Worm (Caenorhabditis elegans) whole organism, L4 larva: Measurements from ENCODE around the gene phat-7.

Experiments
- D1046.2 ChIP-seq: fragments of 200-800 bp; sonication (Bioruptor generic); IDR thresholded peaks from 2 replicates; pipeline ENCODE4 v1.3.6; 2022; ENCODE audit warnings: missing genetic modification characterization, missing compliant biosample characterization
- F10B5.3 ChIP-seq: sonication (generic microtip); optimal IDR thresholded peaks from 2 replicates; lab custom pipeline; 2016; ENCODE audit warnings: mild to moderate bottlenecking, missing genetic modification characterization, missing compliant biosample characterization
- F37D6.2 ChIP-seq: sonication (generic microtip); optimal IDR thresholded peaks from 2 replicates; lab custom pipeline; 2016; ENCODE audit warnings: mild to moderate bottlenecking, missing genetic modification characterization, missing compliant biosample characterization
- R02D3.7 ChIP-seq: fragments of 150-350 bp; sonication (generic microtip); optimal IDR thresholded peaks from 3 replicates; lab custom pipeline; 2014; ENCODE audit warnings: missing biosample characterization, missing genetic modification characterization
- T20F7.1 ChIP-seq: fragments of 200-800 bp; sonication (Bioruptor generic); optimal IDR thresholded peaks from 2 replicates; lab custom pipeline; 2018; ENCODE audit warnings: mild to moderate bottlenecking, missing genetic modification characterization, missing compliant biosample characterization
- Y48G9A.11 ChIP-seq: fragments of 200-800 bp; sonication (Bioruptor generic); IDR thresholded peaks from 2 replicates; pipeline ENCODE4 v1.3.6; 2022; ENCODE audit warnings: missing genetic modification reagents, missing genetic modification characterization, missing compliant biosample characterization
- Y5F2A.4 ChIP-seq: fragments of 200-800 bp; sonication (Bioruptor generic); optimal IDR thresholded peaks from 2 replicates; lab custom pipeline; 2018; ENCODE audit warnings: mild to moderate bottlenecking, missing genetic modification characterization, missing compliant biosample characterization
- ZK337.2 ChIP-seq: fragments of 200-800 bp; sonication (Bioruptor generic); IDR thresholded peaks from 2 replicates; pipeline ENCODE4 v1.3.6; 2022; ENCODE audit warnings: missing genetic modification reagents, missing genetic modification characterization, missing compliant biosample characterization
- aha-1 ChIP-seq: fragments of 150-350 bp; peaks from one replicate; lab custom pipeline; 2014; ENCODE audit warnings: missing biosample characterization, missing genetic modification characterization
- attf-4 ChIP-seq: sonication (generic microtip); optimal IDR thresholded peaks from 3 replicates; lab custom pipeline; 2017; ENCODE audit warnings: missing biosample characterization, missing genetic modification characterization
- ceh-28 ChIP-seq: fragments of 150-350 bp; optimal IDR thresholded peaks from 2 replicates; lab custom pipeline; 2014; ENCODE audit warnings: missing biosample characterization, missing genetic modification reagents, missing genetic modification characterization
- ceh-32 ChIP-seq: sonication (generic microtip); optimal IDR thresholded peaks from 2 replicates; lab custom pipeline; 2016; ENCODE audit warnings: mild to moderate bottlenecking, missing genetic modification characterization, missing compliant biosample characterization; ENCODE audit not compliant: poor library complexity
- ceh-44 ChIP-seq: fragments of 200-800 bp; sonication (Bioruptor generic); IDR thresholded peaks from 2 replicates; pipeline ENCODE4 v1.3.6; 2022; ENCODE audit warnings: missing genetic modification reagents, missing genetic modification characterization, missing compliant biosample characterization
- ceh-82 ChIP-seq: sonication (generic microtip); optimal IDR thresholded peaks from 2 replicates; lab custom pipeline; 2017; ENCODE audit warnings: missing biosample characterization, missing genetic modification characterization
- cey-2 ChIP-seq: sonication (generic microtip); optimal IDR thresholded peaks from 3 replicates; lab custom pipeline; 2017; ENCODE audit warnings: missing genetic modification characterization, mild to moderate bottlenecking, missing compliant biosample characterization, antibody characterized with exemption, borderline replicate concordance; ENCODE audit not compliant: insufficient read depth
- ctbp-1 ChIP-seq: fragments of 200-800 bp; sonication (Bioruptor generic); IDR thresholded peaks from 2 replicates; pipeline ENCODE4 v1.3.6; 2022; ENCODE audit warnings: missing genetic modification reagents, missing genetic modification characterization, missing compliant biosample characterization
- daf-12 ChIP-seq: fragments of 150-350 bp; optimal IDR thresholded peaks from 2 replicates; lab custom pipeline; 2014; ENCODE audit warnings: missing biosample characterization, missing genetic modification reagents, missing genetic modification characterization
- dmd-6 ChIP-seq: fragments of 200-800 bp; sonication (Bioruptor generic); IDR thresholded peaks from 2 replicates; pipeline ENCODE4 v1.3.6; 2022; ENCODE audit warnings: missing genetic modification reagents, missing genetic modification characterization, missing compliant biosample characterization
- dmd-8 ChIP-seq: fragments of 200-800 bp; sonication (Bioruptor generic); IDR thresholded peaks from 2 replicates; pipeline ENCODE4 v1.3.6; 2022; ENCODE audit warnings: missing genetic modification characterization, missing compliant biosample characterization
- dmd-9 ChIP-seq: fragments of 200-800 bp; sonication (Bioruptor generic); IDR thresholded peaks from 2 replicates; pipeline ENCODE4 v1.3.6; 2022; ENCODE audit warnings: missing genetic modification reagents, missing genetic modification characterization, missing compliant biosample characterization
- dpl-1 ChIP-seq: fragments of 150-350 bp; optimal IDR thresholded peaks from 2 replicates; lab custom pipeline; 2014; ENCODE audit warnings: missing biosample characterization, missing genetic modification reagents, missing genetic modification characterization
- egl-27 ChIP-seq: sonication (generic microtip); optimal IDR thresholded peaks from 3 replicates; lab custom pipeline; 2017; ENCODE audit warnings: missing biosample characterization, missing genetic modification reagents, missing genetic modification characterization
- fkh-10 ChIP-seq: fragments of 150-350 bp; optimal IDR thresholded peaks from 2 replicates; lab custom pipeline; 2014; ENCODE audit warnings: missing biosample characterization, missing genetic modification reagents, missing genetic modification characterization
- gei-8 ChIP-seq: fragments of 200-800 bp; sonication (Bioruptor generic); optimal IDR thresholded peaks from 2 replicates; lab custom pipeline; 2018; ENCODE audit warnings: mild to moderate bottlenecking, missing genetic modification characterization, missing compliant biosample characterization
- hmg-1.1 ChIP-seq: fragments of 200-800 bp; sonication (Bioruptor generic); IDR thresholded peaks from 2 replicates; pipeline ENCODE4 v1.3.6; 2022; ENCODE audit warnings: missing genetic modification reagents, missing genetic modification characterization, missing compliant biosample characterization
- lin-13 ChIP-seq: fragments of 150-350 bp; optimal IDR thresholded peaks from 2 replicates; lab custom pipeline; 2014; ENCODE audit warnings: missing biosample characterization, missing genetic modification reagents, missing genetic modification characterization
- lin-29 ChIP-seq: fragments of 200-800 bp; sonication (Bioruptor generic); IDR thresholded peaks from 2 replicates; pipeline ENCODE4 v1.3.6; 2022; ENCODE audit warnings: missing genetic modification reagents, missing genetic modification characterization, missing compliant biosample characterization
- lin-38 ChIP-seq: fragments of 200-800 bp; sonication (Bioruptor generic); IDR thresholded peaks from 2 replicates; pipeline ENCODE4 v1.3.6; 2022; ENCODE audit warnings: missing genetic modification reagents, missing genetic modification characterization, missing compliant biosample characterization
- lin-39 ChIP-seq: fragments of 150-350 bp; optimal IDR thresholded peaks from 2 replicates; lab custom pipeline; 2014; ENCODE audit warnings: missing biosample characterization, missing genetic modification reagents, missing genetic modification characterization
- lsy-2 ChIP-seq, 2 experiments: fragments of 150-350 bp in 1 of 2; sonication (generic microtip) in 1 of 2; optimal IDR thresholded peaks; 2 replicates each; lab custom pipeline; 2014 to 2017; ENCODE audit warnings: missing biosample characterization in 2 of 2, missing genetic modification characterization in 2 of 2
- madf-5 ChIP-seq, 2 experiments: fragments of 200-800 bp; sonication (Bioruptor generic); IDR thresholded peaks; 2 replicates each; pipeline ENCODE4 v1.3.6; 2022; ENCODE audit warnings: missing compliant biosample characterization in 2 of 2, missing genetic modification characterization in 2 of 2
- mep-1 ChIP-seq: fragments of 150-350 bp; sonication (generic microtip); optimal IDR thresholded peaks from 3 replicates; lab custom pipeline; 2014; ENCODE audit warnings: missing biosample characterization, missing genetic modification characterization
- nhr-10 ChIP-seq: fragments of 150-350 bp; optimal IDR thresholded peaks from 2 replicates; lab custom pipeline; 2014; ENCODE audit warnings: missing biosample characterization, missing genetic modification characterization
- nhr-11 ChIP-seq: fragments of 150-350 bp; optimal IDR thresholded peaks from 2 replicates; lab custom pipeline; 2014; ENCODE audit warnings: missing biosample characterization, missing genetic modification characterization
- nhr-237 ChIP-seq: sonication (generic microtip); optimal IDR thresholded peaks from 2 replicates; lab custom pipeline; 2017; ENCODE audit warnings: missing biosample characterization, missing genetic modification characterization
- nhr-76 ChIP-seq: fragments of 150-350 bp; optimal IDR thresholded peaks from 2 replicates; lab custom pipeline; 2014; ENCODE audit warnings: missing biosample characterization, missing genetic modification characterization
- nhr-77 ChIP-seq: fragments of 150-350 bp; optimal IDR thresholded peaks from 2 replicates; lab custom pipeline; 2014; ENCODE audit warnings: missing biosample characterization, missing genetic modification characterization
- pha-4 ChIP-seq, 2 experiments: fragments of 150-350 bp in 1 of 2; fragments of 200-800 bp in 1 of 2; sonication (Bioruptor generic) in 1 of 2; IDR thresholded peaks in 1 of 2; optimal IDR thresholded peaks in 1 of 2; 2 replicates each; pipeline versions ENCODE4 v1.3.6 to Lab custom; 2014 to 2022; ENCODE audit warnings: missing genetic modification characterization in 2 of 2, missing genetic modification reagents in 2 of 2, missing biosample characterization in 1 of 2, missing compliant biosample characterization in 1 of 2
- pqm-1 ChIP-seq: sonication (generic microtip); optimal IDR thresholded peaks from 2 replicates; lab custom pipeline; 2017; ENCODE audit warnings: missing biosample characterization, missing genetic modification characterization
- rbr-2 ChIP-seq: sonication (generic microtip); optimal IDR thresholded peaks from 2 replicates; lab custom pipeline; 2016; ENCODE audit warnings: missing genotype, missing genetic modification characterization, missing compliant biosample characterization
- skn-1 ChIP-seq: fragments of 150-350 bp; optimal IDR thresholded peaks from 2 replicates; lab custom pipeline; 2014; ENCODE audit warnings: missing biosample characterization, missing genetic modification characterization
- vab-7 ChIP-seq: fragments of 200-800 bp; sonication (Bioruptor generic); IDR thresholded peaks from 2 replicates; pipeline ENCODE4 v1.3.6; 2022; ENCODE audit warnings: missing genetic modification reagents, missing genetic modification characterization, missing compliant biosample characterization
- ztf-7 ChIP-seq: fragments of 150-350 bp; optimal IDR thresholded peaks from 2 replicates; lab custom pipeline; 2014; ENCODE audit warnings: missing biosample characterization, missing genetic modification characterization

The phat-7 gene

DNA sequence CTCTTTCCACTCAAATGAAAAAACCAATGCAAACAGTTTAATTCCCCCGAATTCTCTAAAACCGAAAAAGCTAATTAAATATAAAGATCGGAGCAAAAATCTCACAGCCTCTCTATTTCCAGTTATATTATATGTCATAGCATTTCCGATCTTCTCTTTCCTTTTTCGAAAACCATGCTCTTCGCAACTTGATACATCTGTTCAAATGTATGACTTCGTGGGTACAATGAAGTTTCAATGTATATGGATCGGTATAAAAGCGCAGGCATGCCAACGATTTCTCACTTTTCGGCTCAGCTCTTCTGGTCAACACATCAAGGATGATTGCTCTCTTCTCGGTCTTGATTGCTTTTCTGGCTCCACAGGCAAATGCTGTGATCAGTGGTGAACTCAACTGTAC is at the start of gene phat-7:
Gene phat-7, plus strand, starts transcription at position 301 of the 400 bp plus-strand sequence.
- TF ChIP-seq hmg-1.1 (GFP tag; lab: Robert Waterston, UW) (no peak), pqm-1 (tag; lab: Kevin White, UChicago) (no peak), F37D6.2 (tag; lab: Kevin White, UChicago) (no peak), lin-29 (GFP tag; lab: Robert Waterston, UW) (no peak), lsy-2 (tag; optimal IDR thresholded peaks at IDR 0.05; lab: Kevin White, UChicago) (no peak), dmd-9 (GFP tag; lab: Robert Waterston, UW) (no peak), nhr-10 (tag; lab: Kevin White, UChicago) (no peak), attf-4 (tag; lab: Kevin White, UChicago) (no peak), nhr-11 (tag; lab: Kevin White, UChicago) (no peak), dpl-1 (GFP tag; lab: Kevin White, UChicago) (no peak), ceh-32 (tag; lab: Kevin White, UChicago) (no peak), nhr-76 (tag; lab: Kevin White, UChicago) (no peak), cey-2 (tag; lab: Kevin White, UChicago) (no peak), dmd-8 (GFP tag; lab: Robert Waterston, UW) (no peak), ztf-7 (tag; lab: Kevin White, UChicago) (no peak), T20F7.1 (no peak), F10B5.3 (no peak)

DNA sequence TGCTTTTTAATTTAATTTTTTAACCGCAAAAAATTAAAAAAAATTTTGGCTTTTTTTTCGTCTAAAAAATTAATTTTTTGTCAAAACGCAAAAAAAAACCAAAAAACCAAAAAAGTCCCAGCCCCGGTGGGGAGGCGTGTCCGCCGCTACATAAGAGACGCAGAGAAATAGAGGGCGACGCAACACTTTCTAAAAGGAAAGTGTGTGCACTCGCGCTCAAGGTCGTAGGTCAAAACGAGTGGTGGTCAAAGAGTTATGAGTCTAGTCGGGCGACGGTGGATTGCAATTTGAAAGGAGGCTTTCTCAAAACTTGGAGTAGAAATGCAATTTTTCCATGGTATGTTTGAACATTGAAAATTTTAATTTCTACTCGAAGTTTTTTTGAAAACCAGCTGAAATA is 41.6 kb upstream of the phat-7 start:
- TF ChIP-seq R02D3.7 (tag; lab: Kevin White, UChicago) (no peak), lin-13 (GFP tag; lab: Kevin White, UChicago) (no peak), ceh-28 (no peak), nhr-77 (tag; lab: Kevin White, UChicago) (no peak), nhr-237 (no peak)

DNA sequence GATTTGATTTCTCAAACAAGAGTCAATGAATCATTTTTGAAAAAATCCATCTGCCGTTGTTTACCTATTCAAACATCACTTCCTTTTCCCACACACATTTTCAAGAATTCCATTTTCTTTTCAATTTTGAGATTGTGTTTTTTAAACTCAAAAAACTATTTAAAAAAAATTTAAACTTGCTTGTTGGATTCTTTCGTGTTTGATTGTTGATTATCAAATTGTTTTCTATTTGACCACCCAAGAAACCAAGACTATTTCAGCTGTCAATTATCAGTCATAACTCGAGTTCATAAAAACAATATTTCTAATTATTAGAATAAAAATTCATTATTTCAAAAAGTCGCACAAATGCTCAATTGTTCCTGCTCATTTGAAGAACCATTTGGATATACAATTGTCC is 41.0 kb upstream of the phat-7 start, which contains the start of gene srh-8:
Gene srh-8, plus strand, starts transcription at position 301 of the 400 bp plus-strand sequence.
- TF ChIP-seq aha-1 (tag; lab: Kevin White, UChicago) (peak; percentile 25), pha-4 (GFP tag; IDR thresholded peaks at IDR 0.05; lab: Robert Waterston, UW) (no peak), pha-4 (tag; optimal IDR thresholded peaks at IDR 0.05; lab: Kevin White, UChicago) (no peak)
- TF ChIP-seq, all 104 proteins: peak for 1

DNA sequence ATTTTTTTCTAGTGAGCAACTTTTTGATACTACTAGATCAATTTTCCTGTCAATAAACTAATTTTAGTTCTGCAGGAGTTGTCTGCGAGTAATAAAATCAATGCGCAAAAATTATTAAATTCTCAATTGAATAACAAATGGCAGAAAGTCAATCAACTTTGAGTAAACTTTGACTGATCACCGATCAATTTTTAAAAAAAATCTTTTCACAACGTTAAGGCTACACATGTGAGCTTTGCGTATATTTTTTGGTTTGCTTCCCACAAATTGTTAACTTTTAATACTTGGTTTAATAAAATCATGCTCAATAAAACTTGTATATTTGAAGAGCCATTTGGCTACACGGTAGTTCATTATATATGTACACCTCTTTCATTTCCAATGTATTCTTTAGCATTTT is 38.3 kb upstream of the phat-7 start, which contains the start of gene srh-7:
Gene srh-7, plus strand, starts transcription at position 301 of the 400 bp plus-strand sequence.
- TF ChIP-seq mep-1 (tag; lab: Kevin White, UChicago) = no peak
- TF ChIP-seq T20F7.1 = no peak
- no peak for TF ChIP-seq skn-1 (tag; lab: Kevin White, UChicago)

DNA sequence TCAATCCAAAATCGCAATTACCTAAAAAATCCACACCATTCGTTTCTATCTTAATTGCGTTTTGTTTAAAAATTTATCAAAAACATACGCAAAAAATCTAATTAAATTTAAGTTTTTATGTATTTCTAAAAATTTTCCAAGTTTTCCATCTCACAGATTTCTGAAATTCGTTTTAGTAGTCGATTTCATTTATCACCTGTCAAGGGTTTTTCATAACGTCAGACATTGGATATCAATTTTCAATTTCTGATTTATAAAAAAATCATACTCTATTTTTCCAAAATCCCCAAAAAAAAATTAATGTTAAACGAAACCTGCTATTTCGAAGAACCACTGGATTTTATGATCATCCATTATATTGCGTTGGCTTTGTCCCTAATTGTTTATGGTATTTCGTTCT is 36.1 kb upstream of the phat-7 start, which contains the start of gene srh-4:
Gene srh-4, plus strand, starts transcription at position 301 of the 400 bp plus-strand sequence.
- TF ChIP-seq ceh-44 (GFP tag; lab: Robert Waterston, UW) = no peak
- TF ChIP-seq aha-1 (tag; lab: Kevin White, UChicago) = peak; percentile 3

DNA sequence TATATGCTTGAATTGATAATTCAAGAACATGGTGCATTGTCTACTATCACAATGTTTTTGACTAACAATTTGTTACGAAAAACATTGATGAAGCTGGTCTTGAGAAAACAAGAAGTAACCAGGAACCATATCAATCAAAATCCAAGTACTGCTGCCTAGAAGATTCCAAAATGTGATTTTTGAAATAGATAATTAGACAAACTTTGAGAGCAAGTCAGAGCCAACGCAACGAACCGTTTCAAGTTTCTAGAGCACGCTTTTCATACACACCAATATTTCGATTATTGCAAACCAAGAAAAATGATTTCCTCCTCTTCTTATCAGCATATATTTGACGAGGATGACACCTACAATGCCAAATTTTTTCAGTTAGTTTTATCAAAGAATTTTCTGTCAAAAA is 29.4 kb upstream of the phat-7 start, which contains the start of gene srw-89:
Gene srw-89, plus strand, starts transcription at position 301 of the 400 bp plus-strand sequence.
- TF ChIP-seq daf-12 (tag; lab: Kevin White, UChicago) (no peak), fkh-10 (no peak), egl-27 (tag; lab: Kevin White, UChicago) (no peak), Y48G9A.11 (no peak), dmd-6 (GFP tag; lab: Robert Waterston, UW) (no peak), lin-38 (GFP tag; lab: Robert Waterston, UW) (no peak), ceh-32 (tag; lab: Kevin White, UChicago) (no peak), rbr-2 (tag; lab: Kevin White, UChicago) (no peak), ceh-82 (no peak), ZK337.2 (GFP tag; lab: Robert Waterston, UW) (no peak), Y5F2A.4 (GFP tag; lab: Kevin White, UChicago) (no peak), ctbp-1 (GFP tag; lab: Robert Waterston, UW) (no peak), madf-5 (GFP tag; IDR thresholded peaks at IDR 0.05; lab: Robert Waterston, UW) (no peak), lin-39 (tag; lab: Kevin White, UChicago) (no peak), pqm-1 (tag; lab: Kevin White, UChicago) (no peak), vab-7 (GFP tag; lab: Robert Waterston, UW) (no peak), dpl-1 (GFP tag; lab: Kevin White, UChicago) (no peak), gei-8 (GFP tag; lab: Kevin White, UChicago) (no peak), D1046.2 (GFP tag; lab: Robert Waterston, UW) (no peak)
